Worm (Caenorhabditis elegans): ENCODE data around the gene F08C6.18.

Gene F08C6.18

ce11 chrX:7590756-7591155, 17.3 kb upstream of the F08C6.18 start (continued):
- peak; percentile 55 for TF ChIP-seq nhr-71 (tag; optimal IDR thresholded peaks at IDR 0.05)
- TF ChIP-seq snu-23 (GFP tag; optimal IDR thresholded peaks at IDR 0.05) = peak; percentile 49
- no peak for TF ChIP-seq nhr-12 (tag; optimal IDR thresholded peaks at IDR 0.05)

- TF ChIP-seq hlh-4 (tag; optimal IDR thresholded peaks at IDR 0.05) (no peak), sptf-1 (tag; optimal IDR thresholded peaks at IDR 0.05) (no peak), skn-1 (tag; optimal IDR thresholded peaks at IDR 0.05) (no peak), blmp-1 (tag; optimal IDR thresholded peaks at IDR 0.05) (peak; percentile 69), pax-3 (tag; optimal IDR thresholded peaks at IDR 0.05) (no peak), elt-3 (tag; optimal IDR thresholded peaks at IDR 0.05) (peak in 1 of 6 experiments; percentile 22), snpc-4 (tag; optimal IDR thresholded peaks at IDR 0.05) (no peak), dpl-1 (GFP tag; optimal IDR thresholded peaks at IDR 0.05) (no peak)
Observed at ce11 chrX:7587741-7588235, 14.4 kb upstream of the F08C6.18 start.

ce11 chrX:7586588-7586987, 13.2 kb upstream of the F08C6.18 start:
- TF ChIP-seq ceh-82 (tag; optimal IDR thresholded peaks at IDR 0.05) = no peak
- peak; percentile 54 for TF ChIP-seq nhr-20 (tag; optimal IDR thresholded peaks at IDR 0.05)
- no peak for TF ChIP-seq nhr-19 (GFP tag; conservative IDR thresholded peaks at IDR 0.05)
- TF ChIP-seq xbp-1 (tag; optimal IDR thresholded peaks at IDR 0.05) = no peak
- TF ChIP-seq C04F5.9 (tag; optimal IDR thresholded peaks at IDR 0.05) = no peak
- TF ChIP-seq fkh-8 (tag; optimal IDR thresholded peaks at IDR 0.05) = no peak
- no peak for TF ChIP-seq lsy-2 (tag; optimal IDR thresholded peaks at IDR 0.05)
- TF ChIP-seq alr-1 (tag; optimal IDR thresholded peaks at IDR 0.05; ENCODE audit: borderline replicate concordance) = no peak
- TF ChIP-seq dpl-1 (GFP tag; optimal IDR thresholded peaks at IDR 0.05) = no peak
- no peak for TF ChIP-seq tlp-1 (tag; optimal IDR thresholded peaks at IDR 0.05)
- TF ChIP-seq snpc-4 (tag; optimal IDR thresholded peaks at IDR 0.05) = no peak
- no peak for TF ChIP-seq sptf-1 (tag; optimal IDR thresholded peaks at IDR 0.05)
- no peak for TF ChIP-seq ceh-63 (GFP tag; optimal IDR thresholded peaks at IDR 0.05)
- no peak for TF ChIP-seq unc-30 (tag; optimal IDR thresholded peaks at IDR 0.05)
- TF ChIP-seq nhr-47 (tag; optimal IDR thresholded peaks at IDR 0.05) = peak; percentile 6
- TF ChIP-seq elt-2 (tag; optimal IDR thresholded peaks at IDR 0.05) = no peak
- no peak for TF ChIP-seq F16B12.6 (tag; optimal IDR thresholded peaks at IDR 0.05)
- TF ChIP-seq ceh-88 (GFP tag; IDR thresholded peaks at IDR 0.05) = no peak
- TF ChIP-seq jun-1 (tag; optimal IDR thresholded peaks at IDR 0.05) = no peak
- TF ChIP-seq nhr-77 (tag; optimal IDR thresholded peaks at IDR 0.05) = no peak
- TF ChIP-seq zag-1 (tag; optimal IDR thresholded peaks at IDR 0.05) = no peak
- TF ChIP-seq lin-39 (tag; optimal IDR thresholded peaks at IDR 0.05) = no peak
- no peak for TF ChIP-seq lin-15B (tag; optimal IDR thresholded peaks at IDR 0.05)
- no peak for TF ChIP-seq efl-3 (GFP tag; optimal IDR thresholded peaks at IDR 0.05)
- TF ChIP-seq ztf-11 (tag; optimal IDR thresholded peaks at IDR 0.05) = no peak
- no peak for TF ChIP-seq grh-1 (GFP tag; IDR thresholded peaks at IDR 0.05)
- no peak for TF ChIP-seq fkh-4 (tag; optimal IDR thresholded peaks at IDR 0.05; ENCODE audit: borderline replicate concordance)
- no peak for TF ChIP-seq nhr-12 (tag; optimal IDR thresholded peaks at IDR 0.05)
- TF ChIP-seq ama-1 (optimal IDR thresholded peaks at IDR 0.05) = no peak
- TF ChIP-seq pax-3 (tag; optimal IDR thresholded peaks at IDR 0.05) = no peak
- TF ChIP-seq lin-13 (GFP tag; optimal IDR thresholded peaks at IDR 0.05) = no peak
- no peak for TF ChIP-seq pqm-1 (tag; optimal IDR thresholded peaks at IDR 0.05)
- TF ChIP-seq ets-5 (GFP tag; IDR thresholded peaks at IDR 0.05) = no peak
- no peak for TF ChIP-seq Y116A8C.19 (tag; optimal IDR thresholded peaks at IDR 0.05; ENCODE audit: borderline replicate concordance)
- no peak for TF ChIP-seq sup-37 (GFP tag; optimal IDR thresholded peaks at IDR 0.05)
- TF ChIP-seq nhr-71 (tag; optimal IDR thresholded peaks at IDR 0.05) = peak; percentile 56
- TF ChIP-seq ceh-8 (GFP tag; optimal IDR thresholded peaks at IDR 0.05) = no peak
- TF ChIP-seq ceh-90 (tag; optimal IDR thresholded peaks at IDR 0.05) = no peak
- no peak for TF ChIP-seq ztf-4 (tag; optimal IDR thresholded peaks at IDR 0.05)
- TF ChIP-seq nhr-84 (tag; optimal IDR thresholded peaks at IDR 0.05) = no peak
- no peak for TF ChIP-seq rnt-1 (tag; optimal IDR thresholded peaks at IDR 0.05)
- TF ChIP-seq blmp-1 (tag; optimal IDR thresholded peaks at IDR 0.05) = peak; percentile 68
- no peak for TF ChIP-seq C34B4.2 (tag; optimal IDR thresholded peaks at IDR 0.05)
- TF ChIP-seq mdl-1 (tag; optimal IDR thresholded peaks at IDR 0.05) = no peak
- TF ChIP-seq mef-2 (tag; optimal IDR thresholded peaks at IDR 0.05) = no peak
